Worm (Caenorhabditis elegans) whole organism, mixed stage, embryonic: ENCODE measurements around the gene T04B2.3.
A peak's percentile ranks its signal among the peaks of the same experiment; 100 is the strongest.

Experiments used
- M03D4.4 ChIP-seq: sonication (generic microtip); optimal IDR thresholded peaks from 2 replicates; lab custom pipeline; 2017; ENCODE audit warnings: mild to moderate bottlenecking, missing genetic modification characterization, missing compliant biosample characterization
- bed-3 ChIP-seq: fragments of 200-800 bp; sonication (Bioruptor generic); optimal IDR thresholded peaks from 3 replicates; lab custom pipeline; 2018; ENCODE audit warnings: mild to moderate bottlenecking, missing genetic modification characterization, moderate library complexity, missing compliant biosample characterization
- blmp-1 ChIP-seq: fragments of 150-350 bp; optimal IDR thresholded peaks from 2 replicates; lab custom pipeline; 2014; ENCODE audit warnings: missing biosample characterization, missing genetic modification characterization
- ceh-43 ChIP-seq: fragments of 200-800 bp; sonication (Bioruptor generic); optimal IDR thresholded peaks from 2 replicates; lab custom pipeline; 2018; ENCODE audit warnings: mild to moderate bottlenecking, missing genetic modification characterization, moderate library complexity, missing compliant biosample characterization
- ceh-83 ChIP-seq: fragments of 200-800 bp; sonication (Bioruptor generic); optimal IDR thresholded peaks from 2 replicates; lab custom pipeline; 2018; ENCODE audit warnings: mild to moderate bottlenecking, missing genetic modification characterization, missing compliant biosample characterization
- drap-1 ChIP-seq: fragments of 200-800 bp; sonication (Bioruptor generic); optimal IDR thresholded peaks from 3 replicates; lab custom pipeline; 2018; ENCODE audit warnings: mild to moderate bottlenecking, missing genetic modification characterization, missing compliant biosample characterization
- elt-1 ChIP-seq: sonication (generic microtip); optimal IDR thresholded peaks from 2 replicates; lab custom pipeline; 2017; ENCODE audit warnings: missing genetic modification characterization, mild to moderate bottlenecking, missing compliant biosample characterization, antibody characterized with exemption, moderate library complexity, borderline replicate concordance; ENCODE audit not compliant: insufficient read depth
- elt-3 ChIP-seq: fragments of 150-350 bp; optimal IDR thresholded peaks from 2 replicates; lab custom pipeline; 2014; ENCODE audit warnings: missing biosample characterization, missing genetic modification characterization
- flh-1 ChIP-seq: fragments of 200-800 bp; sonication (Bioruptor generic); optimal IDR thresholded peaks from 2 replicates; lab custom pipeline; 2018; ENCODE audit warnings: mild to moderate bottlenecking, missing genetic modification characterization, moderate library complexity, missing compliant biosample characterization
- hlh-1 ChIP-seq: fragments of 150-350 bp; optimal IDR thresholded peaks from 2 replicates; lab custom pipeline; 2014; ENCODE audit warnings: missing biosample characterization, missing genetic modification reagents, missing genetic modification characterization
- lin-13 ChIP-seq: fragments of 150-350 bp; optimal IDR thresholded peaks from 2 replicates; lab custom pipeline; 2014; ENCODE audit warnings: missing biosample characterization, missing genetic modification characterization
- lin-32 ChIP-seq: fragments of 200-800 bp; sonication (Bioruptor generic); optimal IDR thresholded peaks from 2 replicates; lab custom pipeline; 2018; ENCODE audit warnings: mild to moderate bottlenecking, missing genetic modification characterization, missing compliant biosample characterization
- lsy-2 ChIP-seq: fragments of 150-350 bp; optimal IDR thresholded peaks from 2 replicates; lab custom pipeline; 2014; ENCODE audit warnings: missing biosample characterization, missing genetic modification characterization
- mep-1 ChIP-seq: fragments of 150-350 bp; optimal IDR thresholded peaks from 2 replicates; lab custom pipeline; 2017; ENCODE audit warnings: missing biosample characterization, missing genetic modification reagents, missing genetic modification characterization, inconsistent platforms
- nhr-12 ChIP-seq: fragments of 150-350 bp; optimal IDR thresholded peaks from 2 replicates; lab custom pipeline; 2014; ENCODE audit warnings: missing biosample characterization, missing genetic modification characterization
- nhr-2 ChIP-seq: fragments of 150-350 bp; optimal IDR thresholded peaks from 2 replicates; lab custom pipeline; 2014; ENCODE audit warnings: missing biosample characterization, missing genetic modification characterization
- nhr-237 ChIP-seq: fragments of 150-350 bp; optimal IDR thresholded peaks from 2 replicates; lab custom pipeline; 2014; ENCODE audit warnings: missing biosample characterization, missing genetic modification characterization
- nhr-28 ChIP-seq: fragments of 150-350 bp; optimal IDR thresholded peaks from 2 replicates; lab custom pipeline; 2014; ENCODE audit warnings: missing biosample characterization, missing genetic modification characterization
- nhr-76 ChIP-seq: sonication (generic microtip); optimal IDR thresholded peaks from 2 replicates; lab custom pipeline; 2017; ENCODE audit warnings: missing biosample characterization, missing genetic modification characterization
- pha-4 ChIP-seq: fragments of 150-350 bp; optimal IDR thresholded peaks from 2 replicates; lab custom pipeline; 2018; ENCODE audit warnings: missing biosample characterization, missing genetic modification reagents, missing genetic modification characterization
- sem-2 ChIP-seq: fragments of 200-800 bp; sonication (Bioruptor generic); optimal IDR thresholded peaks from 2 replicates; lab custom pipeline; 2018; ENCODE audit warnings: mild to moderate bottlenecking, missing genetic modification characterization, missing compliant biosample characterization
- snpc-4 ChIP-seq: fragments of 150-350 bp; optimal IDR thresholded peaks from 2 replicates; lab custom pipeline; 2014; ENCODE audit warnings: missing biosample characterization, missing genetic modification characterization
- sptf-1 ChIP-seq: sonication (generic microtip); optimal IDR thresholded peaks from 2 replicates; lab custom pipeline; 2017; ENCODE audit warnings: mild to moderate bottlenecking, missing genetic modification characterization, moderate library complexity, missing compliant biosample characterization
- tbx-8 ChIP-seq: fragments of 200-800 bp; sonication (Bioruptor generic); optimal IDR thresholded peaks from 2 replicates; lab custom pipeline; 2018; ENCODE audit warnings: mild to moderate bottlenecking, missing genetic modification characterization, moderate library complexity, missing compliant biosample characterization
- unc-120 ChIP-seq: sonication (generic microtip); optimal IDR thresholded peaks from 2 replicates; lab custom pipeline; 2017; ENCODE audit warnings: missing genetic modification characterization, missing compliant biosample characterization; ENCODE audit not compliant: poor library complexity, severe bottlenecking
- unc-62 ChIP-seq: fragments of 150-350 bp; optimal IDR thresholded peaks from 2 replicates; lab custom pipeline; 2014; ENCODE audit warnings: missing biosample characterization, missing genetic modification reagents, missing genetic modification characterization
- zip-8 ChIP-seq: fragments of 150-350 bp; optimal IDR thresholded peaks from 2 replicates; lab custom pipeline; 2014; ENCODE audit warnings: missing biosample characterization, missing genetic modification characterization
- ztf-11 ChIP-seq: fragments of 150-350 bp; optimal IDR thresholded peaks from 2 replicates; lab custom pipeline; 2014; ENCODE audit warnings: missing biosample characterization, missing genetic modification characterization

The T04B2.3 gene

DNA sequence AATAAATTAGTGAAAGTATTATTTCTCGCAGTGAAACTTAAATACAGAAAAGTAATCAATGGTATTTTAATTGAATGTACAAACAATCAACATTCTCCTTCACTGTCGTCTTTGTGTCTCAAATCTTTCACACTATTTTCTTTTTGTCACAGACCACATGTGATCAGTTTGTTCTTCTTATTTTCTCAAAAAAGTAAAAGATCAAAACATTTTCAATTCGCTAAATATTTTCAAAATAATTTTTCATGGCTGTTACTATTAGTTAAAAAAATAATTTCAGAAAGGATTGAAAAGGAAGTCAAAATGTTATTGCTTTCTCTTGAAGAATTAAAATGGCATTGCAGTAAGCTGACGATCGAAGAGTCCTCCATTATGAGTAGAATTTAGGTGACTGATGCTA lies 6.4 kb upstream of the T04B2.3 start, which contains the start of gene dhs-31:
Gene dhs-31, minus strand, starts transcription at position 101 of the 400 bp plus-strand sequence.
- TF ChIP-seq nhr-2 (no peak), flh-1 (GFP tag; lab: Kevin White, UChicago) (no peak), hlh-1 (tag; lab: Kevin White, UChicago) (no peak), bed-3 (no peak), nhr-28 (no peak), ceh-83 (GFP tag; lab: Kevin White, UChicago) (no peak), snpc-4 (tag; lab: Kevin White, UChicago) (no peak)

DNA sequence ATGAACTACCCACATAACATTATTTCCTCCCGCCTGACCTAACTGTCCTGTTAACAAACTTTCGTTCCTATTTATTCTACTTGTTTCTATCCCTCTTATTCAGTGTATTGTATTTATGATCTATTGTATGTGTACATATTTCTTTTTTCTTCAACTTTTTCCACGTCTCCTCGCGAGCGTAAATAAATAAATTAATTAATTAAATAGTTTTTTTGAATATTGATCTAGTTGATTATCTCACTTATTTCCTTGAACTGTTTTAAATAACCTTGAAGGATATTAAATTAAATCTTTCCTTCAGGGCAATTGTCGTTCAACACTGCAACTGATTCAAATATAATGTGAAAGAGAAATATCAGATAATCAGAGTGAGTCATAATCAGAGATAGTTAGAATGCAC lies 4.3 kb upstream of the T04B2.3 start, which contains the start of gene frk-1:
Gene frk-1, plus strand, starts transcription at position 301 of the 400 bp plus-strand sequence.
- TF ChIP-seq elt-1 (tag; lab: Kevin White, UChicago) (no peak), tbx-8 (GFP tag; lab: Kevin White, UChicago) (no peak), unc-62 (GFP tag; lab: Kevin White, UChicago) (no peak), lin-13 (tag; lab: Kevin White, UChicago) (no peak), M03D4.4 (tag; lab: Kevin White, UChicago) (no peak), nhr-12 (tag; lab: Kevin White, UChicago) (no peak), lin-32 (GFP tag; lab: Kevin White, UChicago) (no peak), ceh-83 (GFP tag; lab: Kevin White, UChicago) (no peak), sptf-1 (tag; lab: Kevin White, UChicago) (no peak), pha-4 (no peak), drap-1 (GFP tag; lab: Kevin White, UChicago) (no peak)

DNA sequence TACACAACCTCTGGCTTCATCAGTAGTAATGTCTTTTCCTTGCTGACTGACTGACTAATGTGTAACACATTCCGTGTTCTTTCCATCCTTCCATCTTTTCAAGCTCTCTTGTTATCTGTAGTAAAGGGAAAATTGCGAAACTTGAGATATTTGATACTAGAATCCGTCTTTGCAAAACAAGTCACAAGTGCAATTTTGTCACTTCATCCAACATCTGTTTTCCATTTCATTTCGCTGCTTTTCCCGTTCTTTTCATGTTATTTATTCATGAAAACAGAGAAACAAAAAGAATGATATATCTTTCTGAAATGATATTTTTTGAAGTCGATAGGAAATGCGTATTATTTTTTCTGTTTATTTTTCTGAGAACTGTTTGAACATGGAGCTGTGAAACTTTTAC lies 1.2 kb upstream of the T04B2.3 start:
- TF ChIP-seq nhr-237 (tag; lab: Kevin White, UChicago) (no peak), zip-8 (tag; lab: Kevin White, UChicago) (no peak), lin-32 (GFP tag; lab: Kevin White, UChicago) (no peak)

DNA sequence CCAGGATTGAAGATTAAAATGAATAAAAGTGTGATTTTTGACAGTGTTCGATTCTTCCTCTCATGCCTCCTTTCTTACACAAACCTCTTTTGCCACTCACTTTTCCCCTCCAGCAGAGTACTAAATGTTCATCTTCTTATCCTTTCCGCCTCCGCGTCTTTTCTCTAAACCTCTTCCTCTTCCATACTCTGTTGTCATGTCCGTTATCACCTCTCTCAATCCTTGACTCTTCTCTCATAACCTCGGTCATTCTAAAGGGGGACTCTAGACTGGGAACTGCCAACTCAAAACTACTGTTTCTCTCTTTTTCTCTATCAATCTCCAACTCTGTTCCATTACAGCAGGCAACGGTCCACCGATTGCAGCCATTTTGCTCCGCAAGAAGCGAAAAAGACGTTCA lies 1.1 kb downstream of the T04B2.3 start:
- TF ChIP-seq ceh-43 (no peak), nhr-12 (tag; lab: Kevin White, UChicago) (no peak), elt-1 (tag; lab: Kevin White, UChicago) (peak; percentile 1), snpc-4 (tag; lab: Kevin White, UChicago) (no peak), unc-120 (tag; lab: Kevin White, UChicago) (peak; percentile 61), hlh-1 (tag; lab: Kevin White, UChicago) (peak; percentile 29)

DNA sequence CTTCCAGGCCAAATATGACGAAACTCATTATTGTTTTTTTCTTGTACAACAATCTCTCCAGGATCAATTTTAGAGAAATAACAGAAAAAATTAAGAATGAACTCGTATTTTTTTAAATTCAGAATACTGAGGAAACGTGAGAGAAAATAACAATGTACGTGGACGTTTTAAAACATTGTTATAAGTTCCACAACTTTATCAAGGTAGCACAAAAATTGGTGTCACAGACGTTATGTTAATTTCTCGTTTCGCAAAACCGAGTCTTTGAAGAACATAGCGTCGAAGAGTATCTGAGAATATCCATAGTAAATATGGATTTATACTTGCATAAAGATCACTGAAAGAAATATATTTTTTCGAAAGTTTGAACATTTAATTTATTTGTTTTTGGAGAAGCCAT lies 3.9 kb downstream of the T04B2.3 start, which contains the start of gene T04B2.8:
Gene T04B2.8, minus strand, starts transcription at position 101 of the 400 bp plus-strand sequence.
- TF ChIP-seq blmp-1 (tag; lab: Kevin White, UChicago) (no peak), elt-3 (tag; lab: Kevin White, UChicago) (no peak), mep-1 (tag; lab: Kevin White, UChicago) (no peak), nhr-28 (no peak), sem-2 (GFP tag; lab: Kevin White, UChicago) (no peak), tbx-8 (GFP tag; lab: Kevin White, UChicago) (no peak), lsy-2 (tag; lab: Kevin White, UChicago) (no peak), ztf-11 (no peak), nhr-2 (no peak), unc-62 (GFP tag; lab: Kevin White, UChicago) (no peak), lin-32 (GFP tag; lab: Kevin White, UChicago) (no peak), nhr-12 (tag; lab: Kevin White, UChicago) (no peak)

DNA sequence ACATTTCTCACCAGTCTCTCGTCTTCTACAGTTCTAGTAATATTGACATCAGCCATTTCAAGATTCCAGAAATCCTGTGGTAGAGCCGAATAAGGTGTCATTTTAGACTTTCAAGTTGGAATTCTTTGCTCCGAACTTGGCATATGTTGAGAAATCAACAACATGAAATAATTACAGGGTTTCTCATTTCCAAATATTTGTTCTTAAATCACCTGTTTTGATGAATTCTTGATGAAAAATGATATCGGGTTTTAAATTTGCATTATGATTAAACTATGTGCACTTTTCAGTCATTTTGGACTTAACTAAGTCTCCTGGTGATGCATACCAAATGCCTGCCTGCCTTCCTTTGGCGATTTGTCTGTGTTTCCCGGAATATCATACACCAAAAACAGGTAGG lies 6.3 kb downstream of the T04B2.3 start, which contains the start of gene srv-12:
Gene srv-12, minus strand, starts transcription at position 101 of the 400 bp plus-strand sequence.
- TF ChIP-seq drap-1 (GFP tag; lab: Kevin White, UChicago): no peak
- no peak for TF ChIP-seq lsy-2 (tag; lab: Kevin White, UChicago)
- TF ChIP-seq lin-13 (tag; lab: Kevin White, UChicago): no peak
- no peak for TF ChIP-seq blmp-1 (tag; lab: Kevin White, UChicago)
- no peak for TF ChIP-seq nhr-2
- TF ChIP-seq nhr-76 (tag; lab: Kevin White, UChicago): no peak
